Worm (Caenorhabditis elegans) whole organism, midembryonic: ENCODE results near the gene Y27F2A.11.

ENCODE experiments used
- T22C8.4 ChIP-seq: fragments of 200-800 bp; sonication (Bioruptor generic); IDR thresholded peaks from 2 replicates; pipeline ENCODE4 v1.3.6; 2022; ENCODE audit warnings: missing genetic modification characterization, missing compliant biosample characterization
- ztf-23 ChIP-seq: fragments of 200-800 bp; sonication (Bioruptor generic); IDR thresholded peaks from 2 replicates; pipeline ENCODE4 v1.3.6; 2022; ENCODE audit warnings: missing genetic modification reagents, missing genetic modification characterization, missing compliant biosample characterization

ce11 chrII:3222686-3223085 lies 33.5 kb downstream of the Y27F2A.11 start, which contains the start of gene ZC239.13:
- TF ChIP-seq ztf-23 (GFP tag; lab: Robert Waterston, UW) (no peak), T22C8.4 (GFP tag; lab: Robert Waterston, UW) (no peak)
